Worm (Caenorhabditis elegans): Measurements from ENCODE around the gene C28H8.8.

DNA sequence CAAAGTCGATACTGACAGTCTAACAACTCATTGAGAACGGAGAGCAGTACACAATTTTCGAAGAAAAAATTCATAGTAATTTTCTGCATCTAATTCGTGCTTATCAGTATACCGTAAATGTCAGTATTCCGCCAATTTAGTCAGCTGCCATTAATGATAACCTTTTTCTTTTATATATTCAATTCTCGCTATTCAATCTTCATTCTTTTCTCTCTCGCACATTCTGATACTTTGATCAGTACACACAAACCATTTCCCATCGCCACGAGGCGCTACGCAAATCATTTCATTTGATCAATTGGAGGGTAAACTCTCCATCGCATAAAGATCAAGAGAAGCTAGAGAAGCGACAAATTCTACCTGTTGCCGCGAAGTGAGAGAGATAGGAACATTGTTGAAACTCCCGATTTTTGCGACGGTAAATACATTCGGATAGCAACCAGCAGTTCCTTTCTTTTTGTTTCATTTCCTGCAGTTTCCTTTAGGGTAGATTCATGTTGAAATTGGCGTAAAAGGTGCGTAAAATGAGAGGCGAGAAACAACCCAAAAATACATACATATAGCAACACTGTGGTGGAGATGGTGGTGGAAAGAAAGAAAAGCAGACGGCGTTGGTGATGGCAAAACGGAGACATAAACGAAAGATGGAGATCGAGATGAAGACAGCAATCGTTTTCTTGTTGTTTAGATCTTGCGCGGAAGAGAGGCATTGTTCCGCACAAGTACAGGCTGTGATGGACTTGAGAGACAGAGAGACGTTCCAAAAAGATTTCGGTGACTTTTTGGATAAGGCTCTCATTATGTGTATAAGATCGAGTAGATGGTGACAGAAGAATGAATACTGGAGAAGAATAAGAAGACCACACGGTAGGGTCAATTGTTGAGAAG lies 50.2 kb downstream of the C28H8.8 start:
- TF ChIP-seq lin-15B (tag; optimal IDR thresholded peaks at IDR 0.05) (no peak), lsy-2 (tag; optimal IDR thresholded peaks at IDR 0.05) (peak; percentile 55 to 58)
